Fruit fly (Drosophila melanogaster): ENCODE measurements around the gene Ubc4.

Ubc4 gene

DNA sequence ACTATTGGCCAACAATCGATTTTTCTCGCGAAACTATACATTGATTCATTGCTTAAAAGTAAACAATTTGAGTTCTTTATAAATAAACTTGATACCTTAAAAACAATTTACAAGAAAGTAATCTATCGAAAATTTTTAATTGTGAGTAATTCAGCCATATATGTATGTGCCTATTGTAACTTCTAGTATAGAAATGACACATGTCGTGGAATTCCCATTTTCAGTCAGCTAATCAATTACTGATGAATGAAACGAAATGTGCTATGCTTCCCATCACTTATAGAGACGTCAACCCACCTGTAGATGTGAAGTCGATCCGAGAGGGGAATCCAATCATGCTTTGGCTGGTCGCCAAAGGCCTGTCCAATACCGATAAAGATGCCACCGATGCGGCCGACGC is 13.1 kb downstream of the Ubc4 start:
- TF ChIP-seq Crg-1 (GFP tag; optimal IDR thresholded peaks at IDR 0.05), result no peak
- peak; percentile 1 for TF ChIP-seq cic (GFP tag; optimal IDR thresholded peaks at IDR 0.05)

DNA sequence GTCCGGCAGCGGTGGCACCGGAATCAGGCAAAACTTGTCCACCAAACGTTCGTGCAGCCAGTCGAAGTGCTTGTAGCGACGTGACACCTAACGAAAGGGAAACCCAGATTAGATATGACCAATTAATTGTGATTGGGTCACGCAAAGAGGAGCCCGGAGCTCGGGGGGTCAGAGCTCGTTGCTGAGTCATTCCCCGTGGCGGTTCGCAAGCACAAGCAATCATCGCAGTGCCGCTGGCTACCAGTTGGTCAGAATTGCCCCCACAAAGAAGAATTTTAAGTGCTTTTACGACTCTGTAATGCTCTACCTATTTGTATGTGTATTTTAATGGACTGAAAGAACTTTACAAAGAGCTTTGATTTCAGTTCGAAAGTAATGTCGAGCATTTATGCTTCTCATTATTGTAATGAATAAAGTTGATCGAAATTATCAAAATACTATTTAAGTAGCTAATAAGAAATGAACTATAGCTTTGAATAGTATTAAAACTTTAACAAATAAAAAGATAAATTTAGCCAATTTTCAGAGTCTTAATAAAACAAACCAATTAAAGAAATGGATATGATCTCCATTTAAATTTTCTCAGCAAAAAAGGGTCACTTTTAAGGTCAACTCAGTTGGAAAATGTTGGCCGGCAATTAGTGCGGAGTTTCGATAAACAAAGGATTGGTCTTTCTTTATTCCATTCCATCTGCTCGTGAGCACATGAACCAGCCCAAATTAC is 14.1 kb downstream of the Ubc4 start:
- TF ChIP-seq cnc (optimal IDR thresholded peaks at IDR 0.05) (peak in 1 of 2 experiments; percentile 69), CG1620 (GFP tag; optimal IDR thresholded peaks at IDR 0.05) (no peak)

DNA sequence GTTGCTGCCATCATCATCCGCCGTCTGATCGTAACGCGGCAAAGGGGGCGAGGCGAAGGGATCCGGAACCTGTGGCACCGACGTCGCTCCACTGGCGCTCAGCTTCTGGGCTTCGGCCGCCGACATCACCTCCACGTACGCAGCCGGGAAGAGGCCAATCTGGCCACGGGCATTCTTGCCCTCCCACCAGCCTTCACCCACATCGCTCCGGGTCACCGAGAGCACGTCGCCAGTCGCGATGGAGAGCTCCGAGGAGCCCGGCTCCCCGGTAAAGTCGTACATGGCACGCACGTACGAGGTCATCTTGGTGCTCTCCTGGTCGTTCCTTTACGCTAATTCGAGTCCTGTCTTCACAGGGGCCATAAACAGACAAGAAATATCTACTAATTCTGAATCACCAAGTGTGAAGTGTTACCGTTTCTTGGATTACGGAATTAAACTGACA is 15.3 kb downstream of the Ubc4 start, which contains the start of gene SH3PX1:
Gene SH3PX1 (minus strand): TSS at position 445 of the 445 bp plus-strand sequence.
- TF ChIP-seq kay (GFP tag; ENCODE audit: borderline replicate concordance) (peak; percentile 74), bab1 (GFP tag; optimal IDR thresholded peaks at IDR 0.05) (no peak)

DNA sequence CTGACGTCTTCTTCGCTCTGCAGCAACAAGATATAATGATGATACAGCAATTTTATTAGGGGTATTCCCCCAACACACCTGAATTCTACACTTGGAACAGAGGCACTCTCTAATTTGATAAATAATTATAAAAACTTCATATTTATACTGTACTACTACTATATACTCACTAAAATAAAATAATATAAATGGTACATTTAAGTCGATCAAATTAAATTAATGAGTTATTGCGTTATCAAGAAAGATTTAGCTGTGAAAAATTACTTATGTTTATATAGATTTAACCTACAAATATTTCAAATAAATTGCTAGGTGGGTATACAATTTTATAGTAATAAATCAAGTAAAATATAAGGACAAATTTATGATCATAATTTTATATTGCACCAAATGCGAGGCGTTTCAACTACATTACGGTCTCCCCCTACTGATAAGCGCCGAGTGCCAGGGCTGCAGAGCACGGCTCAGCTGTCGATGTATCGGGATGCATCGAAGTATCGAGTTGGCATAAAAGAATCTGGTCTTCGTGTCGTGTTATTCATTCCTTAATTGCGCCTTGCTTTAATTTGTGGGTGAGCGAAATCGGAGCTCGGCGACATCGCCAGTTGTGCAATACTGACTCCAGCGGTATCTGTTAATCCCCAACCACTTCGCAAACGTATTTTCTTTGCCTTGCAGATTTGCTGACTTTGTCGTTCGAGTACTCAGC is 15.8 kb downstream of the Ubc4 start, which contains the start of gene vsg:
Gene vsg (plus strand): TSS at position 497 of the 709 bp plus-strand sequence.
- TF ChIP-seq cnc (optimal IDR thresholded peaks at IDR 0.05), result no peak
- TF ChIP-seq CG5204 (GFP tag; optimal IDR thresholded peaks at IDR 0.05), result no peak
- peak; percentile 34 for TF ChIP-seq Crg-1 (GFP tag; optimal IDR thresholded peaks at IDR 0.05)
- TF ChIP-seq cic (GFP tag; optimal IDR thresholded peaks at IDR 0.05), result no peak
- no peak for TF ChIP-seq Mnt (GFP tag; optimal IDR thresholded peaks at IDR 0.05)
- peak; percentile 84 for TF ChIP-seq CG7045 (GFP tag; optimal IDR thresholded peaks at IDR 0.05)
- TF ChIP-seq ovo (GFP tag; optimal IDR thresholded peaks at IDR 0.05), result peak; percentile 77
- TF ChIP-seq Clk (GFP tag; optimal IDR thresholded peaks at IDR 0.05), result peak; percentile 63
- peak; percentile 81 for TF ChIP-seq CG7101 (tag; optimal IDR thresholded peaks at IDR 0.05)
- peak; percentile 83 for TF ChIP-seq toe (GFP tag; optimal IDR thresholded peaks at IDR 0.05)
- peak; percentile 65 for TF ChIP-seq CG14711 (tag; optimal IDR thresholded peaks at IDR 0.05)
- TF ChIP-seq CG12768 (GFP tag; optimal IDR thresholded peaks at IDR 0.05), result peak; percentile 76
- TF ChIP-seq CG33017 (tag; optimal IDR thresholded peaks at IDR 0.05), result peak; percentile 71
- peak; percentile 94 for TF ChIP-seq tj (GFP tag; optimal IDR thresholded peaks at IDR 0.05)
- peak; percentile 39 for TF ChIP-seq Hr96 (GFP tag; optimal IDR thresholded peaks at IDR 0.05)
- TF ChIP-seq bab1 (GFP tag; optimal IDR thresholded peaks at IDR 0.05), result peak; percentile 53
- TF ChIP-seq pad (GFP tag; optimal IDR thresholded peaks at IDR 0.05), result peak; percentile 67
- peak; percentile 73 for TF ChIP-seq CG1620 (GFP tag; optimal IDR thresholded peaks at IDR 0.05)
- peak; percentile 91 for TF ChIP-seq CG11617 (GFP tag; optimal IDR thresholded peaks at IDR 0.05)
- TF ChIP-seq kay (GFP tag; ENCODE audit: borderline replicate concordance), result peak; percentile 62

DNA sequence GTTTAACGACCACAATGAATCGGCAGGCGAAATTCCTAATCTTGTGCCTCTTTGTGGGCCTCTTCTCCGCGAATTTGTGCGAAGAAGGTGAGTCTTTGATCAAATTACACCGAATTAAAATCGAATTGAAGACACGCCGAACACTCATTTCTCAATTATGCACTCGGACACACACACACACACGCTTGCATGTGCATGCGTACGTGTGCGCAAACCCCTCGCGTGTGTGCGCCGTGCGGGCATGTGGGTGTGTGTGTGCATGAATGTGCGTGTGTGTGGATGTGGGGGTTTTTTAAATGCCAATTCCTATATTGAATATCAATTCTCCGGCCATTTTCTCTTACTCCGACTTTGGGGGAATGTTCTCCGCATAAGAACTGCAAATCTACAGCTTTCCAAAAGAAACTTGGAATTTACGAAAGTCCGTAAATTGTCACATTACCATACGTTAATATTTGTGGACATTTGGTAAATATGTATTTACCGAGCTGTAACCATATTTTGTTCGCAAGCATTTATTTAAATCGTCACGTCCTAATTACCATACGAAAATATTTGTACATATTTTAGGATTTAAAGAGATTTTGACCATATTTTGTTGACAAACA is 16.5 kb downstream of the Ubc4 start:
- TF ChIP-seq kay (GFP tag; ENCODE audit: borderline replicate concordance), result peak; percentile 92
- no peak for TF ChIP-seq ovo (GFP tag; optimal IDR thresholded peaks at IDR 0.05)
- TF ChIP-seq pad (GFP tag; optimal IDR thresholded peaks at IDR 0.05), result no peak
- TF ChIP-seq Mnt (GFP tag; optimal IDR thresholded peaks at IDR 0.05), result peak; percentile 81
- TF ChIP-seq CG11617 (GFP tag; optimal IDR thresholded peaks at IDR 0.05), result no peak
- peak; percentile 77 for TF ChIP-seq tj (GFP tag; optimal IDR thresholded peaks at IDR 0.05)
- TF ChIP-seq CG1620 (GFP tag; optimal IDR thresholded peaks at IDR 0.05), result no peak
- peak; percentile 87 for TF ChIP-seq cic (GFP tag; optimal IDR thresholded peaks at IDR 0.05)
- no peak for TF ChIP-seq CG7045 (GFP tag; optimal IDR thresholded peaks at IDR 0.05)
- no peak for TF ChIP-seq Clk (GFP tag; optimal IDR thresholded peaks at IDR 0.05)

DNA sequence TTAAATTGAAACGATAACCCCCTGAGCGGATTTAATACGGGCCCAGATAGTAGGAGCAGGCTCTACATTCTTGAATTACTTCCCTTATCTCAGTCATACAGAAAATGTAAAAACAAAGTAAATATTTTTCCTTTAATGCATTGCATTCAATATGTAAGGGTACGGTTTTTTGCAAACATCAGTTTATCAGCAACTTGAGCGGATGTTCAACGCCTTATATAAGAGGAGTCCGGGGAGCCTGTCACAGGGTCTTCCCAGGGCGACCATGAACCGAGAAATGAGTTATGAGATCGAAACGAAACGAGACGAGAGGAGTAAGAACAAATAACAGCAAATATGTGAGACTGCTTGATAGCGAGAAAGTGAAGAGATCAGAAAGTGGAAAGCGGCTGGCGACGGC is 18.5 kb downstream of the Ubc4 start:
- no peak for TF ChIP-seq CG12768 (GFP tag; optimal IDR thresholded peaks at IDR 0.05)
- peak; percentile 44 for TF ChIP-seq cic (GFP tag; optimal IDR thresholded peaks at IDR 0.05)

DNA sequence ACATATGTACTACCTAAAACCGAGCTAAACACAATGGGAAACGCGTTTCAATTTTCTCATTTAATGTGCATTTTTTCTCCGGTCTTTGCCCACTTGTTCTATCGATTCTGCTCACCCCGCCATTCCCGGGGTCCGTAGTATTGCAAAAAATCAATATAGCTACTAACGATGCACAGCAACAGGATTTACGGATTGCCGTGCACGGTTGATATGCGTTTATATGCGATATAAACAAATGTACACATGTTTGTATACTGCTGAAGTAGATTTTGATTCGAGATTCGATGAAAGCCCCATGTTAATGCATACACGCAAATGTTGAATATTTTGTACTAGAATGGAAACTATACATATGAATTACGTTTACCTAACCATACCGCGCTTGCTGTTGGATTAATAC is 19.0 kb downstream of the Ubc4 start:
- TF ChIP-seq cic (GFP tag; optimal IDR thresholded peaks at IDR 0.05) (peak; percentile 66), Clk (GFP tag; optimal IDR thresholded peaks at IDR 0.05) (no peak), ovo (GFP tag; optimal IDR thresholded peaks at IDR 0.05) (no peak), CG12768 (GFP tag; optimal IDR thresholded peaks at IDR 0.05) (no peak), kay (GFP tag; ENCODE audit: borderline replicate concordance) (no peak), CG14711 (tag; optimal IDR thresholded peaks at IDR 0.05) (no peak)

Data from whole organism, adult.